Worm (Caenorhabditis elegans) whole organism, midembryonic: ENCODE measurements around the gene sru-40.

Source experiments
- T22C8.4 ChIP-seq: fragments of 200-800 bp; sonication (Bioruptor generic); IDR thresholded peaks from 2 replicates; pipeline ENCODE4 v1.3.6; 2022; ENCODE audit warnings: missing genetic modification characterization, missing compliant biosample characterization
- cog-1 ChIP-seq: sonication (generic microtip); optimal IDR thresholded peaks from 2 replicates; lab custom pipeline; 2016; ENCODE audit warnings: missing genetic modification characterization, missing compliant biosample characterization
- flt-1 ChIP-seq: fragments of 200-800 bp; sonication (Bioruptor generic); IDR thresholded peaks from 2 replicates; pipeline ENCODE4 v1.3.6; 2022; ENCODE audit warnings: missing genetic modification characterization, missing compliant biosample characterization
- klf-2 ChIP-seq: fragments of 200-800 bp; sonication (Bioruptor generic); conservative IDR thresholded peaks from 2 replicates; pipeline ENCODE4 v1.3.6; 2022; ENCODE audit warnings: missing genetic modification reagents, missing genetic modification characterization, missing compliant biosample characterization
- med-1 ChIP-seq: sonication (generic microtip); optimal IDR thresholded peaks from 2 replicates; lab custom pipeline; 2017; ENCODE audit warnings: missing genetic modification characterization, mild to moderate bottlenecking, missing compliant biosample characterization, antibody characterized with exemption, missing genetic modification reagents; ENCODE audit not compliant: insufficient read depth
- ref-1 ChIP-seq: fragments of 200-800 bp; sonication (Bioruptor generic); conservative IDR thresholded peaks from 2 replicates; pipeline ENCODE4 v1.3.6; 2022; ENCODE audit warnings: missing genetic modification reagents, missing genetic modification characterization, missing compliant biosample characterization
- tab-1 ChIP-seq: fragments of 200-800 bp; sonication (Bioruptor generic); IDR thresholded peaks from 2 replicates; pipeline ENCODE4 v1.3.6; 2022; ENCODE audit warnings: missing genetic modification characterization, missing compliant biosample characterization
- ztf-23 ChIP-seq: fragments of 200-800 bp; sonication (Bioruptor generic); IDR thresholded peaks from 2 replicates; pipeline ENCODE4 v1.3.6; 2022; ENCODE audit warnings: missing genetic modification reagents, missing genetic modification characterization, missing compliant biosample characterization
- ztf-29 ChIP-seq: fragments of 200-800 bp; sonication (Bioruptor generic); IDR thresholded peaks from 2 replicates; pipeline ENCODE4 v1.3.6; 2022; ENCODE audit warnings: missing genetic modification reagents, missing genetic modification characterization, missing compliant biosample characterization

The sru-40 gene

DNA sequence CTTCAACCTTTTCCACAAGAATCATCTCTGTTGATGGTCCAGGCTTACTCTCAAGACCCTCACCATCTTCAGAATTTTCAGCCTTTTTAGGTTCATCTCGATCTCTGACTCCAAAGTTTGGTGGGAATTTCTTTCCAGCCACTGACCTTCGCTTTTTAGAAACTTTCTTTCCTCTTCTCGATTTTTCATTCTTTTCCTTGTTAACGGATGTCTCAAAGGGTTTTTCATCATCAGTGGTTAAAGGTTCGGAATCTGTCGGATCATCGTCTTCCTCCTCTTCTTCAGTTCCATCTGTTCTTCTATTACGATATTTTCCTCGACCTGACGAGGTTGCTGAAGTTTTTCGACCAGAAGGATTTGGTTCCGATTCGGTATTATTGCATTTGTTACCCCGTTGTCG, 14.8 kb upstream of the sru-40 start:
- no peak for TF ChIP-seq flt-1
- TF ChIP-seq med-1 (GFP tag; lab: Kevin White, UChicago), result no peak

DNA sequence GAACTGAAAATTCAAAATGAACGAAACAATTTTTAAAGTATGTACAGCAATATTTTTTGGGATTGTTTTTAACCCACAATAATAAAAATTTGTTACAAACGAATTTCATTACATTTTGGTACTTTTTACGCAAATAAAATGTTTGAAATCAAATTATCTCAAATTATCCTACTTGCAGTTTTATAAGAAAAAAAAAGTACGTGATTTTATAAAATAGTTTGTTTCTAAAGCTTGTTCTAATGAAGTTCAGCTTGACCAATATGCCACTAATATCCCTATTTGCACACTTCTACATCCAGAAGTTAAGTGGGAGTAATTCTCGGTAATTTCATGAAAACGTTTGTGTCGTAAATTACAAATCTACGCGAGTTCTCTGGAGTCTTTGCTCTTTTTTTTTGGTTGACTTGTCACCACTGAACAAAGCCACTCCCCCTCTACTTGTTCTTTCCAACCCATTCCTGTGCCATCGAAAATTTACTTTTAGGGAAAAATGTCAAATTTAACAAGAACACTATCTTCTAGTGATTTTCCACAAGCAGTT, 9.6 kb upstream of the sru-40 start, which contains the start of gene sru-8:
Gene sru-8 (plus strand): TSS at position 491 of the 541 bp plus-strand sequence.
- TF ChIP-seq ztf-29 (GFP tag; lab: Robert Waterston, UW), result no peak
- no peak for TF ChIP-seq ztf-23 (GFP tag; lab: Robert Waterston, UW)
- TF ChIP-seq med-1 (GFP tag; lab: Kevin White, UChicago), result no peak
- no peak for TF ChIP-seq cog-1
- no peak for TF ChIP-seq T22C8.4 (GFP tag; lab: Robert Waterston, UW)
- TF ChIP-seq tab-1 (GFP tag; lab: Robert Waterston, UW), result no peak
- TF ChIP-seq klf-2 (GFP tag; lab: Robert Waterston, UW), result no peak
- TF ChIP-seq ref-1 (GFP tag; lab: Robert Waterston, UW), result no peak
- no peak for TF ChIP-seq flt-1

DNA sequence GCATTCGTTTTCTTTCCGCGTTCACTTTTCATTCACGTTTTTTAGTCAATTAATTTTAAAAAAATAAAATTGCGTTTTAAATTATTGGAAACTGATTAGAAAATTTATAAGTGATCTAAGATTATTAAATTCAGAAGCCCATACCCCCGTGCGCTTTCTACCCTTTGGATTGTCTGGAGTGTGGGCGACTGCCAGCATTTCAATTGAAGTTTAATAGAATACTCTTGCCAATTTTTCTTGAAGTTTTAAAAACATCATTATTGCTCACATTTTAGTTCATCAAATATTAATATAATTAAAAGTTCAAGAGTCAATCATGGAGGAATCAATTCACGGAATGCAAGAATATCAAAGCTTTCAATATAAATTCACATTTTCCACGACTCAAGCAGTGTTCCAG, 7.6 kb upstream of the sru-40 start, which contains the start of gene sru-36:
Gene sru-36 (plus strand): TSS at position 301 of the 400 bp plus-strand sequence.
- TF ChIP-seq flt-1 (no peak), tab-1 (GFP tag; lab: Robert Waterston, UW) (no peak), cog-1 (no peak), ztf-23 (GFP tag; lab: Robert Waterston, UW) (no peak), ztf-29 (GFP tag; lab: Robert Waterston, UW) (no peak), klf-2 (GFP tag; lab: Robert Waterston, UW) (no peak), T22C8.4 (GFP tag; lab: Robert Waterston, UW) (no peak), med-1 (GFP tag; lab: Kevin White, UChicago) (no peak), ref-1 (GFP tag; lab: Robert Waterston, UW) (no peak)

DNA sequence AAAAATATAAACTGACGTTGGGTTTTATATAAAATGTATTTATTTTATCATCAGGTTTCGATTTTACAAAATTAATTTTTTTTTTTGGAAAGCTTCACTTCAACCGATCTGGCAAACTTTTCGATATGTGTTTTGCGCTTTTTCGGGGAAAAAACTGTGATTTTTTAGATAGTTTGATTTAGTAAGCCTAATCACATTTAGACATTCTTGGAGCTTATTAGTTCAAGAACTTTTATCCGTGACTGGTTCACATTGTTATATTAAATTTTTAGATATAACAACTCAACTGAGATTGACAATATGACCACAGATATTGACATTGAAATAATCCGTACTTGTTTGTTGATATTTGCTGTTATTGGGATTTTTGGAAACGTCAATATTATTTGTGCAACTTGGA, 3.9 kb upstream of the sru-40 start, which contains the start of gene srsx-21:
Gene srsx-21 (plus strand): TSS at position 301 of the 400 bp plus-strand sequence.
- TF ChIP-seq med-1 (GFP tag; lab: Kevin White, UChicago), result no peak

DNA sequence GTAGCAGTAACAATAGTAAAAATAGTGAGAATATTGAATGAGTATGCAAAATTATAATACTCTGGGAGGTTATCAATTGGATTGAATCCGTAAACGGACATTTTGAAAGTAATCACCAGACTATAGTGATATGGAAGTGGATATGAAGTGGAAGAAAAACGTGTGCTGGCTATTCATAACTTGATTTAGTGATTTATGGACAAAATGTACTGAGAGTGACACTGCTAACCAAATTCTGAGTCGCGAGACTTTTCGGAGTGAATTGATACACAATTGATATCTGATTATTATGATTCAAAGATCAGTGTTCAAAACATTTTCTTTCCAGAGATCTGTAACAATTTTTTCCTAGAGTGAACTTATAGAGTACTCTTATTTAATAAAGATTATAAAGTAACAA, 2.1 kb upstream of the sru-40 start, which contains the start of gene sru-38:
Gene sru-38 (minus strand): TSS at position 101 of the 400 bp plus-strand sequence.
- TF ChIP-seq med-1 (GFP tag; lab: Kevin White, UChicago) (no peak), tab-1 (GFP tag; lab: Robert Waterston, UW) (no peak), ref-1 (GFP tag; lab: Robert Waterston, UW) (no peak), T22C8.4 (GFP tag; lab: Robert Waterston, UW) (no peak), flt-1 (no peak), ztf-23 (GFP tag; lab: Robert Waterston, UW) (no peak), klf-2 (GFP tag; lab: Robert Waterston, UW) (no peak), cog-1 (no peak)

DNA sequence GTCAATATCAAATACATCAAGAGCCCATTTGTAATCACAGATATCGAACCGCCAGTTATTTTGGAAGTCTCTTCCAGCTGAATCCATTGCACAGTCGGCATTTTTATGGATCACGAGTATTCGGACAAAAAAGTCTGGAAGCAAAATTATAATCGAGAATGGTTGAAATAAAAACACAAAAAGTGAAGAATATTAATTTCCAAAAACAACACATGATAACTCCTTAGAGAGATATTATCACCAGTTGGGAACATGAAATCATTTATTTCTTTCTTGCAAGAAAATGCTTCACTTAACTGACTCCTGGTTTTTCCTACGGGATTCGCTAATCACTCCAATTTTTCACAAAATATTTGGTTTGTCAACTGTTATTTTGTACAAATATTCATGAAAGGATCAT, 9.7 kb downstream of the sru-40 start, which contains the start of gene str-2:
Gene str-2 (minus strand): TSS at position 101 of the 400 bp plus-strand sequence.
- TF ChIP-seq T22C8.4 (GFP tag; lab: Robert Waterston, UW) (no peak), ztf-29 (GFP tag; lab: Robert Waterston, UW) (no peak), ref-1 (GFP tag; lab: Robert Waterston, UW) (no peak), tab-1 (GFP tag; lab: Robert Waterston, UW) (no peak), flt-1 (no peak), ztf-23 (GFP tag; lab: Robert Waterston, UW) (no peak), med-1 (GFP tag; lab: Kevin White, UChicago) (no peak), cog-1 (no peak), klf-2 (GFP tag; lab: Robert Waterston, UW) (no peak)

DNA sequence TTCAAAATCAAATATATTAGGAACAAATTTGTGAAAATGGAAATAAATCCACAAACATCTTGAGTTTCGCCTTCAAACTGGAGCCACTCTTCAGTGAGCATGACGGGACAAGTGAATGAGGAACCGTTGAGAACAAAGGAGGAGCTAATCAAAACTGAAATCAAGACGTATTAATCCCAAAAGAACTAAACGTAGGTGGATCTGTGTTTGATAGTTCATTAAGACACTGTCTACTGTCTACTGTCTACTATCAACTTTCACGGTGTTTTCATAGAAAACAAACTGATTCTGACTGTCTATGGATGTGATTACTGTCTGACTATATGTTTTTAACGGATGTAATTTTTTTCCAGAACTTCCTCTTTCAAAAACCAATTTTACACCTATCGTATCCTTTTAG, 12.1 kb downstream of the sru-40 start, which contains the start of gene str-193:
Gene str-193 (minus strand): TSS at position 101 of the 400 bp plus-strand sequence.
- TF ChIP-seq T22C8.4 (GFP tag; lab: Robert Waterston, UW), result no peak
- TF ChIP-seq ztf-23 (GFP tag; lab: Robert Waterston, UW), result no peak
- no peak for TF ChIP-seq tab-1 (GFP tag; lab: Robert Waterston, UW)
- no peak for TF ChIP-seq med-1 (GFP tag; lab: Kevin White, UChicago)
- TF ChIP-seq klf-2 (GFP tag; lab: Robert Waterston, UW), result no peak
- no peak for TF ChIP-seq cog-1
- no peak for TF ChIP-seq ref-1 (GFP tag; lab: Robert Waterston, UW)
- TF ChIP-seq flt-1, result no peak
- no peak for TF ChIP-seq ztf-29 (GFP tag; lab: Robert Waterston, UW)

DNA sequence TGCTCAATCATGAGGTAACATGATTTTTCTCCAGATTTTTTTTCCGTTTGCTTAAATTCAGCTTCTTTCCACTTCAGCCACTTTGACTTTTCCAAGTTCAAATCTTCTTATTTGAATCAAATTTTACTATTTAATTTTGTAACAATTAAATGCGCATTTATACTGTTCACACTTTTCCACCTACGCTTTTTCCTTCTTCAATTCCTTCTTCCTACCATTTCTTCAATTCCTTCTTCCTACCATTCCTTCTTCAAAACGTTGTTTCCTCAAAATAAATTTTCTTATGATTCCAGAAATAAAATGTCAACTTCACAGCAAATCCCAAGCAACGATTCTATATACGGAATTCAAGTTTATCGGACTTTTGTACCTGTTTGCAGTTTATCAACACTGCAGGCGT, 17.4 kb downstream of the sru-40 start, which contains the start of gene sru-31:
Gene sru-31 (plus strand): TSS at position 301 of the 400 bp plus-strand sequence.
- TF ChIP-seq med-1 (GFP tag; lab: Kevin White, UChicago) (no peak), ref-1 (GFP tag; lab: Robert Waterston, UW) (no peak)

DNA sequence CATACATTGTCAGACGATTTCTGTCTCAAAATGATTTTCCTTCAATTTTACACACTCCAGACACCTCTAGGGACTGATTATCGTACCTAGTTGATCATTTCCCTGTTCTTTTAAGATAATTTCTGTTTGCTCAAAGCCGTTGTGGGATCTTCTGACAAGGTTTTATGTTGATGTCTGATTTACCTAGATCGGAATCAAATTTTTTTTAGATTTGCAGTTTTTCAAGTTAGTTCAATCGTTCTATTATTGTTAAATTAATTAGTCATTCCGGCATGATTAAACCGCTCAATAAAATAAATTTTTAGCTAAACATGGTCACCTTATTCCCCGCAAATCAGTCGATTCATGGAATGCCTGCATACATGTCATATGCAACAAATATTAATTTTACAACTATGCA, 20.3 kb downstream of the sru-40 start, which contains the start of gene sru-30:
Gene sru-30 (plus strand): TSS at position 301 of the 400 bp plus-strand sequence.
- TF ChIP-seq ztf-23 (GFP tag; lab: Robert Waterston, UW) (no peak), med-1 (GFP tag; lab: Kevin White, UChicago) (no peak), T22C8.4 (GFP tag; lab: Robert Waterston, UW) (no peak), flt-1 (no peak), klf-2 (GFP tag; lab: Robert Waterston, UW) (no peak), tab-1 (GFP tag; lab: Robert Waterston, UW) (no peak)

DNA sequence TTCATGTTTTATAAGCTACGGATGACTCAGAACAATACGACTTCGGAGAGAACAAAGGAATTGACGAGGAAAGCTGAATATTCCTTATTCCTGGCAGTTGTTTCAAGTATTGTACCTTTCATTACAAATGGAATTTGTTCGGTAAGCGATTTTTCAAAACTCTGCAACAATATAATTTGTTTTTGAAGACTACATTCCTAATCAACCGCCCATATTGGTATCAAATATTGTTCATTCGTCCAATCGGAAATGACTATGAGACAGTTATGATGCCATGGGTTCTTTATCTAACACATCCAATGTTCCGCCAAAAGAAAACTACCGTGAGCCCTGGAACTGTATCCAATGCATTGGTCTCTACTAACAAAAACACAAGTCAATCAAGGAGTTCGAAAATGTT, 21.6 kb downstream of the sru-40 start:
- TF ChIP-seq cog-1 (no peak), ref-1 (GFP tag; lab: Robert Waterston, UW) (no peak), tab-1 (GFP tag; lab: Robert Waterston, UW) (no peak), T22C8.4 (GFP tag; lab: Robert Waterston, UW) (no peak)
